Fruit fly (Drosophila melanogaster) whole organism, embryonic: ENCODE data around the gene CG15641.

Source experiments
- CG10543 ChIP-seq: fragments of 200-800 bp; sonication (Bioruptor generic); optimal IDR thresholded peaks from 3 replicates; lab custom pipeline; 2017; ENCODE audit warnings: missing biosample characterization, mild to moderate bottlenecking, missing genetic modification characterization, moderate library complexity
- CG13296 ChIP-seq: fragments of 200-800 bp; sonication (Bioruptor generic); optimal IDR thresholded peaks from 3 replicates; lab custom pipeline; 2018; ENCODE audit warnings: missing biosample characterization, mild to moderate bottlenecking, missing genetic modification characterization
- CG13775 ChIP-seq: fragments of 200-800 bp; sonication (Bioruptor generic); optimal IDR thresholded peaks from 3 replicates; lab custom pipeline; 2017; ENCODE audit warnings: missing biosample characterization, mild to moderate bottlenecking, missing genetic modification characterization
- CG14860 ChIP-seq: fragments of 200-800 bp; sonication (Bioruptor generic); IDR thresholded peaks from 3 replicates; pipeline ENCODE4 v1.3.6; 2022; ENCODE audit warnings: missing biosample characterization, missing genetic modification characterization; ENCODE audit not compliant: partially characterized antibody
- CG17568 ChIP-seq: fragments of 200-800 bp; sonication (Bioruptor generic); optimal IDR thresholded peaks from 2 replicates; lab custom pipeline; 2018; ENCODE audit warnings: missing biosample characterization, mild to moderate bottlenecking, missing genetic modification characterization, moderate library complexity
- CG1792 ChIP-seq: fragments of 200-800 bp; sonication (Bioruptor generic); optimal IDR thresholded peaks from 2 replicates; lab custom pipeline; 2016; ENCODE audit warnings: missing biosample characterization, missing genetic modification characterization
- CG18599 ChIP-seq: fragments of 200-800 bp; sonication (Bioruptor generic); optimal IDR thresholded peaks from 3 replicates; lab custom pipeline; 2017; ENCODE audit warnings: missing biosample characterization, missing genetic modification characterization, mild to moderate bottlenecking, moderate library complexity, missing genetic modification reagents
- CG2678 ChIP-seq: fragments of 200-800 bp; sonication (Bioruptor generic); optimal IDR thresholded peaks from 3 replicates; lab custom pipeline; 2019; ENCODE audit warnings: missing biosample characterization, mild to moderate bottlenecking, missing genetic modification characterization, moderate library complexity
- CG31365 ChIP-seq: fragments of 200-800 bp; sonication (Bioruptor generic); optimal IDR thresholded peaks from 2 replicates; lab custom pipeline; 2018; ENCODE audit warnings: missing biosample characterization, mild to moderate bottlenecking, missing genetic modification characterization
- CG34422 ChIP-seq: fragments of 200-800 bp; sonication (Bioruptor generic); IDR thresholded peaks from 3 replicates; pipeline ENCODE4 v1.3.6; 2022; ENCODE audit warnings: missing biosample characterization, missing genetic modification characterization
- CG3995 ChIP-seq: fragments of 200-800 bp; sonication (Bioruptor generic); optimal IDR thresholded peaks from 3 replicates; lab custom pipeline; 2016; ENCODE audit warnings: missing biosample characterization, missing genetic modification characterization
- CG43689 ChIP-seq: fragments of 200-800 bp; sonication (Bioruptor generic); IDR thresholded peaks from 2 replicates; pipeline ENCODE4 v1.3.6; 2022; ENCODE audit warnings: missing biosample characterization, missing genetic modification characterization
- CG5245 ChIP-seq: fragments of 200-800 bp; sonication (Bioruptor generic); optimal IDR thresholded peaks from 3 replicates; lab custom pipeline; 2016; ENCODE audit warnings: missing biosample characterization, missing genetic modification characterization
- CG6765 ChIP-seq: fragments of 200-800 bp; sonication (Bioruptor generic); optimal IDR thresholded peaks from 3 replicates; lab custom pipeline; 2017; ENCODE audit warnings: missing biosample characterization, mild to moderate bottlenecking, missing genetic modification characterization
- CG7745 ChIP-seq: fragments of 200-800 bp; sonication (Bioruptor generic); optimal IDR thresholded peaks from 2 replicates; lab custom pipeline; 2018; ENCODE audit warnings: missing biosample characterization, mild to moderate bottlenecking, missing genetic modification characterization, moderate library complexity
- CG8924 ChIP-seq: fragments of 200-800 bp; optimal IDR thresholded peaks from 3 replicates; lab custom pipeline; 2019; ENCODE audit warnings: missing biosample characterization, mild to moderate bottlenecking, missing genetic modification characterization, moderate library complexity
- CG9609 ChIP-seq: fragments of 200-800 bp; sonication (Bioruptor generic); optimal IDR thresholded peaks from 3 replicates; lab custom pipeline; 2016; ENCODE audit warnings: missing biosample characterization, missing genetic modification characterization
- CoRest ChIP-seq: fragments of 200-800 bp; sonication (Bioruptor generic); optimal IDR thresholded peaks from 3 replicates; lab custom pipeline; 2018; ENCODE audit warnings: missing biosample characterization, mild to moderate bottlenecking, missing genetic modification characterization, moderate library complexity
- Doc3 ChIP-seq: fragments of 200-800 bp; sonication (Bioruptor generic); IDR thresholded peaks from 3 replicates; pipeline ENCODE4 v1.3.6; 2022; ENCODE audit warnings: missing biosample characterization, missing genetic modification characterization; ENCODE audit not compliant: partially characterized antibody
- Gsc ChIP-seq: fragments of 200-800 bp; sonication (Bioruptor generic); IDR thresholded peaks from 2 replicates; pipeline ENCODE4 v1.3.6; 2022; ENCODE audit warnings: missing biosample characterization, missing genetic modification characterization
- H15 ChIP-seq: fragments of 200-800 bp; sonication (Bioruptor generic); IDR thresholded peaks from 3 replicates; pipeline ENCODE4 v1.3.6; 2022; ENCODE audit warnings: missing biosample characterization, missing genetic modification characterization
- Jarid2 ChIP-seq: fragments of 200-800 bp; sonication (Bioruptor generic); optimal IDR thresholded peaks from 3 replicates; lab custom pipeline; 2017; ENCODE audit warnings: mild to moderate bottlenecking, missing biosample characterization, missing genetic modification reagents, missing genetic modification characterization
- NC2β ChIP-seq: fragments of 200-800 bp; sonication (Bioruptor generic); optimal IDR thresholded peaks from 2 replicates; lab custom pipeline; 2016; ENCODE audit warnings: missing biosample characterization, missing genetic modification characterization
- Optix ChIP-seq: fragments of 200-800 bp; sonication (Bioruptor generic); IDR thresholded peaks from 3 replicates; pipeline ENCODE4 v1.3.6; 2022; ENCODE audit warnings: missing biosample characterization, missing genetic modification characterization
- Pdp1 ChIP-seq, 2 experiments: fragments of 200-800 bp; sonication (Bioruptor generic); optimal IDR thresholded peaks; 3 replicates each; lab custom pipeline; 2016; ENCODE audit warnings: missing biosample characterization in 2 of 2, missing genetic modification characterization in 2 of 2, mild to moderate bottlenecking in 1 of 2, moderate library complexity in 1 of 2
- Scr ChIP-seq: fragments of 200-800 bp; sonication (Bioruptor generic); IDR thresholded peaks from 2 replicates; pipeline ENCODE4 v1.3.6; 2022; ENCODE audit warnings: missing biosample characterization, missing genetic modification characterization; ENCODE audit not compliant: partially characterized antibody
- Ssrp ChIP-seq: fragments of 200-800 bp; sonication (Bioruptor generic); optimal IDR thresholded peaks from 2 replicates; lab custom pipeline; 2018; ENCODE audit warnings: missing biosample characterization, mild to moderate bottlenecking, missing genetic modification characterization, moderate library complexity
- Taf1 ChIP-seq: fragments of 200-800 bp; sonication (Bioruptor generic); IDR thresholded peaks from 2 replicates; pipeline ENCODE4 v1.3.6; 2022; ENCODE audit warnings: missing biosample characterization, missing genetic modification characterization
- Trl ChIP-seq, 3 experiments: fragments of >200 bp in 2 of 3; fragments of 200-800 bp in 1 of 3; sonication (Bioruptor generic) in 1 of 3; optimal IDR thresholded peaks; 2 replicates in 1 of 3; 3 replicates in 2 of 3; lab custom pipeline; 2016 to 2017; ENCODE audit warnings: missing biosample characterization in 1 of 3, missing genetic modification characterization in 1 of 3
- ase ChIP-seq: fragments of 200-800 bp; sonication (Bioruptor generic); IDR thresholded peaks from 3 replicates; pipeline ENCODE4 v1.3.6; 2022; ENCODE audit warnings: missing biosample characterization, missing genetic modification characterization
- bowl ChIP-seq: fragments of 200-800 bp; sonication (Bioruptor generic); IDR thresholded peaks from 2 replicates; pipeline ENCODE4 v1.3.6; 2022; ENCODE audit warnings: missing biosample characterization, missing genetic modification characterization
- cas ChIP-seq: fragments of 200-800 bp; sonication (Bioruptor generic); IDR thresholded peaks from 2 replicates; pipeline ENCODE4 v1.3.6; 2022; ENCODE audit warnings: missing biosample characterization, missing genetic modification characterization
- cg ChIP-seq: fragments of 200-800 bp; sonication (Bioruptor generic); optimal IDR thresholded peaks from 3 replicates; lab custom pipeline; 2019; ENCODE audit warnings: missing biosample characterization, mild to moderate bottlenecking, missing genetic modification characterization, moderate library complexity
- crol ChIP-seq: fragments of 200-800 bp; sonication (Bioruptor generic); IDR thresholded peaks from 2 replicates; pipeline ENCODE4 v1.3.6; 2022; ENCODE audit warnings: missing biosample characterization, missing genetic modification characterization
- ems ChIP-seq: fragments of 200-800 bp; sonication (Bioruptor generic); optimal IDR thresholded peaks from 3 replicates; lab custom pipeline; 2016; ENCODE audit warnings: missing biosample characterization, missing genetic modification characterization
- exex ChIP-seq: fragments of 200-800 bp; sonication (Bioruptor generic); optimal IDR thresholded peaks from 4 replicates; lab custom pipeline; 2018; ENCODE audit warnings: missing biosample characterization, mild to moderate bottlenecking, missing genetic modification characterization, moderate library complexity
- grn ChIP-seq: fragments of 200-800 bp; sonication (Bioruptor generic); optimal IDR thresholded peaks from 3 replicates; lab custom pipeline; 2017; ENCODE audit warnings: missing biosample characterization, missing genetic modification characterization
- h ChIP-seq: fragments of >200 bp; optimal IDR thresholded peaks from 2 replicates; lab custom pipeline; 2017
- klu ChIP-seq: fragments of 200-800 bp; sonication (Bioruptor generic); IDR thresholded peaks from 2 replicates; pipeline ENCODE4 v1.3.6; 2022; ENCODE audit warnings: missing biosample characterization, missing genetic modification characterization
- lab ChIP-seq: fragments of 200-800 bp; sonication (Bioruptor generic); optimal IDR thresholded peaks from 3 replicates; lab custom pipeline; 2017; ENCODE audit warnings: missing biosample characterization, missing genetic modification characterization, mild to moderate bottlenecking, moderate library complexity, missing genetic modification reagents
- lilli ChIP-seq: fragments of 200-800 bp; sonication (Bioruptor generic); optimal IDR thresholded peaks from 3 replicates; lab custom pipeline; 2016; ENCODE audit warnings: missing biosample characterization, missing genetic modification characterization
- lmd ChIP-seq: fragments of 200-800 bp; sonication (Bioruptor generic); IDR thresholded peaks from 2 replicates; pipeline ENCODE4 v1.3.6; 2022; ENCODE audit warnings: missing biosample characterization, missing genetic modification characterization
- maf-S ChIP-seq: fragments of 200-800 bp; sonication (Bioruptor generic); optimal IDR thresholded peaks from 2 replicates; lab custom pipeline; 2016; ENCODE audit warnings: missing biosample characterization, missing genetic modification characterization
- nom ChIP-seq: fragments of 200-800 bp; sonication (Bioruptor generic); optimal IDR thresholded peaks from 2 replicates; lab custom pipeline; 2017; ENCODE audit warnings: missing biosample characterization, missing genetic modification characterization, mild to moderate bottlenecking, moderate library complexity, missing genetic modification reagents
- pnt ChIP-seq: fragments of 200-800 bp; sonication (Bioruptor generic); optimal IDR thresholded peaks from 3 replicates; lab custom pipeline; 2016; ENCODE audit warnings: missing biosample characterization, missing genetic modification characterization
- pum ChIP-seq: fragments of 200-800 bp; sonication (Bioruptor generic); optimal IDR thresholded peaks from 2 replicates; lab custom pipeline; 2016; ENCODE audit warnings: missing biosample characterization, missing genetic modification characterization
- slbo ChIP-seq: fragments of 200-800 bp; sonication (Bioruptor generic); IDR thresholded peaks from 2 replicates; pipeline ENCODE4 v1.3.6; 2022; ENCODE audit warnings: missing biosample characterization, missing genetic modification characterization
- twi ChIP-seq: fragments of 200-800 bp; optimal IDR thresholded peaks from 2 replicates; lab custom pipeline; 2019; ENCODE audit warnings: missing biosample characterization, mild to moderate bottlenecking, missing genetic modification characterization, moderate library complexity
- yki ChIP-seq: fragments of >200 bp; optimal IDR thresholded peaks from 3 replicates; lab custom pipeline; 2018
- z ChIP-seq: fragments of 200-800 bp; sonication (Bioruptor generic); IDR thresholded peaks from 3 replicates; pipeline ENCODE4 v1.3.6; 2022; ENCODE audit warnings: missing biosample characterization, missing genetic modification characterization

The CG15641 gene

DNA sequence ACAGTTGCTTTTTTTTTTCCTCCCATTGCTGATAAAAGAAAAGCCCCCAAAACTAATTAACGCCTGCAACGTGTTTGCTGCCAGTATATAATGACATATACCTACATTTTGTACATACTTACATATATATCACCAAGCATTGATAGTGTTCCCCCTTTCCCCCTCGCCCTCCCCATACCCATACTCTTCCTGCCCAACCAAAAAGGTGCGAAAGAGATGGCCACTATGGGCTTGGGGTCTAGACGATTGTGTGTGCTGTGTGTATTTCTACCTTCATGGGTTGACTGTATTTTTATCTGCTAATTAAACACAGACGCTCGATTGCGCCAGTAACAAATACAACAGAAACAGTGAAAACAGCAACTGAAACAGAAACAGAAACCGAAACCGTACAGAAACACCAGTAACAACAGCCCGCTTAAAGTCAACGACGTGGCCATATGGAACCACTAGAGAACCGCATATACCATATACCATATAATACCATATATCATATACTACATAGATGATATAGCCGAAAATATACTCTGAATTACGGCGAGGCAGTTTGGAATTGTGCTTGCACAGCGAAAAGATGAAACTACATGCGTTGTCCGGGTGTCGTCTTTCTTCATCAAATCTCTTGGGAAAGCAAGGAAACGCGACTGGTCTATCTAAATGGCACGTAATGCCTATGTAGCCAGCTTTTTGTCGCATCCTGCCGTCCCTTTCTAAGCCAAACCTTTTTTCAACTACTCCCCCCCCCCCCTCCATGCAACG lies 29.1 kb downstream of the CG15641 start (continued):
- TF ChIP-seq CG3995 (GFP tag; lab: Kevin White, UChicago) (no peak), CG5245 (GFP tag; lab: Kevin White, UChicago) (no peak), Scr (GFP tag; lab: Robert Waterston, UW) (no peak), NC2β (GFP tag; lab: Kevin White, UChicago) (no peak), CoRest (no peak), bowl (no peak), CG1792 (GFP tag; lab: Kevin White, UChicago) (no peak), CG34422 (GFP tag; lab: Robert Waterston, UW) (no peak), Jarid2 (GFP tag; lab: Kevin White, UChicago) (no peak), Pdp1 (GFP tag; optimal IDR thresholded peaks at IDR 0.05; lab: Kevin White, UChicago) (no peak), CG17568 (GFP tag; lab: Kevin White, UChicago) (no peak), CG31365 (tag; lab: Kevin White, UChicago) (no peak), pum (no peak), twi (peak; percentile 24), CG9609 (GFP tag; lab: Kevin White, UChicago) (no peak), Taf1 (GFP tag; lab: Robert Waterston, UW) (no peak), CG2678 (tag; lab: Kevin White, UChicago) (peak; percentile 0), pnt (GFP tag; lab: Kevin White, UChicago) (no peak), CG10543 (GFP tag; lab: Kevin White, UChicago) (peak; percentile 54), Ssrp (tag; lab: Kevin White, UChicago) (no peak), nom (GFP tag; lab: Kevin White, UChicago) (no peak), ase (GFP tag; lab: Robert Waterston, UW) (no peak), grn (no peak), klu (no peak), Gsc (no peak), Optix (GFP tag; lab: Robert Waterston, UW) (no peak), lab (peak; percentile 31), CG7745 (peak; percentile 17), CG14860 (GFP tag; lab: Robert Waterston, UW) (no peak), yki (lab: Kevin White, UChicago) (no peak), cg (GFP tag; lab: Kevin White, UChicago) (peak; percentile 29), Doc3 (GFP tag; lab: Robert Waterston, UW) (no peak), z (GFP tag; lab: Robert Waterston, UW) (no peak), Trl (optimal IDR thresholded peaks at IDR 0.05; lab: Kevin White, UChicago) (no peak), Trl (GFP tag; optimal IDR thresholded peaks at IDR 0.05; lab: Kevin White, UChicago) (no peak), CG13296 (GFP tag; lab: Kevin White, UChicago) (no peak), CG18599 (GFP tag; lab: Kevin White, UChicago) (peak; percentile 13), CG13775 (GFP tag; lab: Kevin White, UChicago) (no peak), CG6765 (GFP tag; lab: Kevin White, UChicago) (no peak), slbo (GFP tag; lab: Robert Waterston, UW) (no peak), maf-S (GFP tag; lab: Kevin White, UChicago) (no peak), cas (GFP tag; lab: Robert Waterston, UW) (no peak), crol (GFP tag; lab: Robert Waterston, UW) (peak; percentile 87), h (lab: Kevin White, UChicago) (no peak), CG8924 (no peak), exex (tag; lab: Kevin White, UChicago) (peak; percentile 59), lilli (GFP tag; lab: Kevin White, UChicago) (no peak), ems (no peak), CG43689 (no peak), lmd (GFP tag; lab: Robert Waterston, UW) (no peak), H15 (GFP tag; lab: Robert Waterston, UW) (no peak)
